Worm (Caenorhabditis elegans): ENCODE results near the gene spig-10.

DNA sequence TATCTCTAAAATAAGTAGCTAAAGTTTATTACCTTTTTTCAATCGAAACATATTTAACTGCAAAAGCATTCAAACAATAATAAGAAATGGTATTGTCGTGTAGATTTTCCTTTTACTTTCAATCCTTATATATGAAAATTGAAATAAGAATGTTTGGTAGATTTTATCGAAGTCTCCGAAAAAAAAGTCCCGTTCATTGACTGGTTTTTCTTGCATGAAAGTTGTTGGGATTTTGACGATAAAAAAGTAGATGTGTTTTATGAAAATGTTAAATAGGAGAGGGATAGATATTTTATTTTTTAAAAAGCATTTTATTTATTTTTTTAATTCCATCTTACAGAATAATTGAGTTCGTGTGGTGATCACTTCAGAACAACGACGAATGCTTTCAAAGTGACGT, 9.8 kb downstream of the spig-10 start, which contains the start of gene C33G8.13:
- TF ChIP-seq blmp-1 (tag; optimal IDR thresholded peaks at IDR 0.05) (no peak), nhr-28 (tag; optimal IDR thresholded peaks at IDR 0.05) (no peak), snpc-4 (tag; optimal IDR thresholded peaks at IDR 0.05) (no peak), elt-3 (tag; optimal IDR thresholded peaks at IDR 0.05) (no peak), lsy-2 (tag; optimal IDR thresholded peaks at IDR 0.05) (no peak), nhr-237 (tag; optimal IDR thresholded peaks at IDR 0.05) (no peak), unc-39 (tag; optimal IDR thresholded peaks at IDR 0.05) (no peak), nhr-76 (tag; optimal IDR thresholded peaks at IDR 0.05) (no peak), lin-13 (tag; optimal IDR thresholded peaks at IDR 0.05) (no peak), elt-1 (tag; optimal IDR thresholded peaks at IDR 0.05; ENCODE audit: borderline replicate concordance, insufficient read depth) (no peak), nhr-12 (tag; optimal IDR thresholded peaks at IDR 0.05) (no peak), pha-4 (tag; optimal IDR thresholded peaks at IDR 0.05) (no peak), ces-1 (GFP tag; optimal IDR thresholded peaks at IDR 0.05) (no peak)

Measured in whole organism, mixed stage, embryonic.